Worm (Caenorhabditis elegans): ENCODE measurements around the gene eff-1.
A peak's percentile ranks its signal among the peaks of the same experiment; 100 is the strongest.

The eff-1 gene

DNA sequence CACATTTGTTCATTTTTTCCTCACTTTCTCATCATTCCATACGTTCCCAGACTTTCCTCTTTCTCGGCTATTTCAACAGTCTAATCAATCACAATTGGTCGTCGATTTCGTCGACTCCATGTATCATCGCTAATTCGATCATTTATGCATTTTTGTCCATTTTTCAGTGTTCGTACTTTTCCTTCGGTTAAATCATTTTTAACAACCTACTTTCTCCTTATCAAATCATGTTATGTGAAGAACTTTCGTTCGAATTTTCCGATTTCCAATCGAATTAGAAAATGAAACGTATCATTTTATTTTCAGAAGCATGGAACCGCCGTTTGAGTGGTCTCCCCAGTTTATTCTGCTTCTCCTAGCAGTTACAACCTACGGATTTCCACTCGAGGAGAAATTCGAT is at the start of gene eff-1:
eff-1 (plus strand) TSS at position 301 of the 400 bp plus-strand sequence.
- TF ChIP-seq efl-1 (optimal IDR thresholded peaks at IDR 0.05) (no peak), efl-1 (GFP tag; optimal IDR thresholded peaks at IDR 0.05 in 1 of 2) (peak in 1 of 2 experiments; percentile 50), unc-86 (tag; optimal IDR thresholded peaks at IDR 0.05) (no peak)

DNA sequence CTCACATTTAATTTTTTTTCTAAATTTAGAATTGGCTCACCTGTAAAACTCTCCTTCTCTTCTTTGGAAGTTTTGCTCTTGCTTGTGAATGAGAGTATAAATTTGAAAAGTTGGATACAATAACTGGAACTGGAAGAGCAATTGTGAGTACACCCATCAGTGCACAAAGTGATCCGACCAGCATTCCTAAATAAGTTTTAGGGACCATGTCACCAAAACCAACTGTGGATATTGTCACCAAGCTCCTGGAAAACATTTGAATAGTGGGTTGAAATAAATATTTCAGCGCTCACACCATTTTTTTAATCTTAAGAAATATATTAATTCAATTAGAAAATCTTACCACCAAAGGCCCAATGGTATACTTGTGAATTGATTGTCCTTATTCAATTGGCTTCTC is 38.2 kb upstream of the eff-1 start:
- no peak for TF ChIP-seq fkh-8 (tag; optimal IDR thresholded peaks at IDR 0.05)
- no peak for TF ChIP-seq nhr-77 (tag; optimal IDR thresholded peaks at IDR 0.05)
- no peak for TF ChIP-seq grh-1 (GFP tag; IDR thresholded peaks at IDR 0.05)
- no peak for TF ChIP-seq lin-35 (GFP tag; optimal IDR thresholded peaks at IDR 0.05)

DNA sequence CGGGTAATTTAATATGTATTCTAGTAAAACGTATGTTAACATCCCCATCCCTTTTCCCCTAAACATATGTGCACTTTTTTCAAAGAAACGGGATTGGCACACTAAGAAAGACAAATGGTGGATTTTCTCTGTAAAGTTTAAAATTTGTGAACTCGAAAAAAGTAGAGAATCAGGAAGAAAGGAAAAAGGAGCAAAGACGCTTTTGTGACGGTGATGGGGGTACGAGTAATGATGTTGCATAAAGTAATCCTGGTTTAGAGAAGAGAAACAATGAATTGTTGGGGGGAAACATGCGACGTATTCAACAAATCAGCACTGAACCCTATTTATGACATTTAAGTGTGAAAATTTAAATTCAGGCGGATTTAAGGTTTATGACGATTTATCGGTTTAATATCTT is 35.0 kb upstream of the eff-1 start:
- TF ChIP-seq elt-2 (tag; optimal IDR thresholded peaks at IDR 0.05): no peak
- no peak for TF ChIP-seq nhr-11 (tag; optimal IDR thresholded peaks at IDR 0.05)
- TF ChIP-seq C04F5.9 (tag; optimal IDR thresholded peaks at IDR 0.05): no peak
- no peak for TF ChIP-seq hlh-17 (GFP tag; optimal IDR thresholded peaks at IDR 0.05; ENCODE audit: borderline replicate concordance)
- TF ChIP-seq mep-1 (tag; optimal IDR thresholded peaks at IDR 0.05): no peak
- TF ChIP-seq lin-14 (GFP tag; optimal IDR thresholded peaks at IDR 0.05): no peak
- no peak for TF ChIP-seq Y116A8C.19 (tag; optimal IDR thresholded peaks at IDR 0.05; ENCODE audit: borderline replicate concordance)
- no peak for TF ChIP-seq fkh-10 (GFP tag; optimal IDR thresholded peaks at IDR 0.05)
- no peak for TF ChIP-seq ceh-88 (GFP tag; IDR thresholded peaks at IDR 0.05)
- no peak for TF ChIP-seq nhr-76 (tag; optimal IDR thresholded peaks at IDR 0.05)
- no peak for TF ChIP-seq jun-1 (tag; optimal IDR thresholded peaks at IDR 0.05)
- no peak for TF ChIP-seq unc-62 (GFP tag; optimal IDR thresholded peaks at IDR 0.05)
- TF ChIP-seq unc-98 (GFP tag; IDR thresholded peaks at IDR 0.05): no peak
- TF ChIP-seq nhr-28 (tag; optimal IDR thresholded peaks at IDR 0.05): no peak
- no peak for TF ChIP-seq sptf-1 (tag; optimal IDR thresholded peaks at IDR 0.05)
- no peak for TF ChIP-seq efl-1 (optimal IDR thresholded peaks at IDR 0.05)
- TF ChIP-seq efl-1 (GFP tag; optimal IDR thresholded peaks at IDR 0.05 in 1 of 2): no peak
- TF ChIP-seq ztf-11 (tag; optimal IDR thresholded peaks at IDR 0.05): no peak

DNA sequence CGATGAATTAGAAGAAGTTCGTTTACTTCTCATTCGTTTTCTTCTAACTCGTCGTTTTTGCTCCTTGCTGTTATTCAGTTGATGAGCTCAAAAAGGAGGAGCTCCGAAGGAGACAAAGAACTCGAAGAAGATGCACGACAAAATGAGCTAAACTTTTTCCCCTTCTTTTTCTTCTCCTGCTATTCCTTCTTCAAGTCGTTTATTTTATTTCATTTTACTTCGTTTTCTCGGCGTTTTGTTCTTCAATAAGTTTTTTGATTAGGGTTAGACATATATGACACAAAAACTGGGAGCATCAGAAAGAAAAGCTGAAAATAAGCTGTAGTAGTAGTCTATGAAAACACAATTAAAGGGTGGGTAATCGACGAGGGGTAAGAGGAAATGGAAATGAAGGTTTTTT is 34.5 kb upstream of the eff-1 start:
- TF ChIP-seq lin-14 (GFP tag; optimal IDR thresholded peaks at IDR 0.05) (peak; percentile 2), alr-1 (tag; optimal IDR thresholded peaks at IDR 0.05; ENCODE audit: borderline replicate concordance) (no peak), jun-1 (tag; optimal IDR thresholded peaks at IDR 0.05) (no peak), egl-13 (tag; optimal IDR thresholded peaks at IDR 0.05) (no peak), mab-9 (GFP tag; IDR thresholded peaks at IDR 0.05) (no peak)

DNA sequence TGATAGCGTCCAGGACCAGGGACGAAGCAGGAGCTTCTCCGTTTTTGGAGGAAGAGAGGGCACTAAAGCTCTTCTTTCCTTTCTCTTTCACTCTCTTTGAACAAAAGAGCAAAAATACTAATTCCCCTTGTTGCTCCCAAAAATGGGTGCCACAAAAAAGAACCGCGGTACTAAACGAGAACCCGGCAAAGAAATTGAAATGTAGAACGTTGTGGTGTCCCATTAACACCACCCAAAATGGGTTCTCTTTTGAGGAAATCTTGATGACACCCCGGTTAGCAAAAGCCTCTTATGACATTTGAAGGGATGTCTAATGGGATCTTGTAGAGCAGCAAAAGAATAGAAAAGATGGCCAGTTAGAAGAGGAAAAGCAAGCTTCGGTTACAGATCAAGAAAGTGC is 31.7 kb upstream of the eff-1 start:
- TF ChIP-seq unc-86 (tag; optimal IDR thresholded peaks at IDR 0.05): no peak
- TF ChIP-seq mab-9 (GFP tag; IDR thresholded peaks at IDR 0.05): no peak
- no peak for TF ChIP-seq nhr-76 (tag; optimal IDR thresholded peaks at IDR 0.05)
- no peak for TF ChIP-seq dpl-1 (GFP tag; optimal IDR thresholded peaks at IDR 0.05)

DNA sequence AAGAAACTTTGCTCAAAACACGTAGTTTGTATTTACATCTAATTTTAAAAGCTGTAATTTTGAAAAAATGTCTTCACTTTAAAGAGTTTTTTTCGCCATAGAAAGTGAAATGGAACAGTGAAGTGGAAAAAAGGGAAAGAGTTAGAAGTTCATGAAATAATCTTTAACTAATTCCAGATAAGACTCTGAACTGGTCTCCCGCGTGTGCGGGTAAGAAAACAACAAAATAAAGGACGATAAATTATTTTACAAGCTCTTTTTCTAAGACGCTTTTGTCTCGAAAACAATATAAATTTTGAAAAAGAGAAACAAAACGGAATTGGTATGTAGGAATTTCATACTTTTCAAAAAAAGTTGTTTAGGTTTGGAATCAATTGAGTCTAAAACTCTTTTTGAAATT is 29.8 kb upstream of the eff-1 start:
- TF ChIP-seq lin-14 (GFP tag; optimal IDR thresholded peaks at IDR 0.05) (no peak), mef-2 (tag; optimal IDR thresholded peaks at IDR 0.05) (no peak), unc-30 (tag; optimal IDR thresholded peaks at IDR 0.05) (no peak), unc-62 (GFP tag; optimal IDR thresholded peaks at IDR 0.05) (no peak), nhr-76 (tag; optimal IDR thresholded peaks at IDR 0.05) (no peak), C34B4.2 (tag; optimal IDR thresholded peaks at IDR 0.05) (no peak), fos-1 (tag; optimal IDR thresholded peaks at IDR 0.05) (no peak), blmp-1 (tag; optimal IDR thresholded peaks at IDR 0.05) (no peak), lin-15B (tag; optimal IDR thresholded peaks at IDR 0.05) (no peak), lin-39 (tag; optimal IDR thresholded peaks at IDR 0.05) (no peak), C16A3.4 (tag; optimal IDR thresholded peaks at IDR 0.05) (no peak), snpc-4 (tag; optimal IDR thresholded peaks at IDR 0.05) (no peak), nhr-90 (tag; optimal IDR thresholded peaks at IDR 0.05; ENCODE audit: poor library complexity) (no peak), skn-1 (tag; optimal IDR thresholded peaks at IDR 0.05) (no peak)

All from whole organism, L1 larva.